Fruit fly (Drosophila melanogaster) whole organism, prepupa: ENCODE results near the gene CG8420.
A peak's percentile ranks its signal among the peaks of the same experiment; 100 is the strongest.

Source experiments
- CG10631 ChIP-seq: fragments of 200-800 bp; sonication (Bioruptor generic); optimal IDR thresholded peaks from 2 replicates; lab custom pipeline; 2016; ENCODE audit warnings: missing biosample characterization, missing genetic modification characterization
- Lpt ChIP-seq: fragments of 200-800 bp; sonication (Bioruptor generic); optimal IDR thresholded peaks from 3 replicates; lab custom pipeline; 2016; ENCODE audit warnings: missing biosample characterization, missing genetic modification characterization
- svp ChIP-seq: fragments of 200-800 bp; sonication (Bioruptor generic); peaks from one replicate; lab custom pipeline; 2016; ENCODE audit warnings: missing biosample characterization, missing genetic modification characterization

DNA sequence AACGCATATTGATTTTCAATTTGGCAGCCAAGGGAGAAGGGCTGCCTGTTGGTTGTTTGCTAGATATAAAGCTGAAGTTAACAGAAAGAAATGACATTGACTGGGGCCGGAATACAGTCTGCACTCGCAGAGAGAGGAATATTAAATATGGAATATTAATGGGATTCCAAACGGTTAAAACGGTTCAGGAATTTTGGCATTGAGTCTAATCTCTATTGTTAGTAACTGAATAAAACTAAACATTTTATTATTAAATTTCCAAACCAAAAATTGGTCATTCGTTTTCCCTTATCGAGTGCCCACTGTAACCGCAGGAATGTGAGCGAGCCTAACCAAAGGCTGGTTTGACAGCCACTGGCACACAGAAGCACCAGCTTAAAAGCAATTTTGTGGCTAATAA is 33.4 kb upstream of the CG8420 start:
- no peak for TF ChIP-seq svp (GFP tag; lab: Kevin White, UChicago)
- TF ChIP-seq CG10631 (GFP tag; lab: Kevin White, UChicago), result peak; percentile 35
- no peak for TF ChIP-seq Lpt (GFP tag; lab: Kevin White, UChicago)
